Fruit fly (Drosophila melanogaster): ENCODE results near the gene Ald2.

Ald2 gene

dm6 chr3R:26462173-26462959, 48.5 kb downstream of the Ald2 start:
- TF ChIP-seq Dif (GFP tag; optimal IDR thresholded peaks at IDR 0.05; ENCODE audit: partially characterized antibody) (no peak), Hr83 (GFP tag; optimal IDR thresholded peaks at IDR 0.05; ENCODE audit: poor library complexity, severe bottlenecking) (no peak)

- no peak for TF ChIP-seq Hnf4 (GFP tag; optimal IDR thresholded peaks at IDR 0.05)
- TF ChIP-seq sage (GFP tag; optimal IDR thresholded peaks at IDR 0.05): no peak
- no peak for TF ChIP-seq GATAd (GFP tag; optimal IDR thresholded peaks at IDR 0.05)
- TF ChIP-seq tai (GFP tag; optimal IDR thresholded peaks at IDR 0.05): no peak
- TF ChIP-seq dmrt93B (GFP tag; optimal IDR thresholded peaks at IDR 0.05): no peak
- no peak for TF ChIP-seq Jra (GFP tag; optimal IDR thresholded peaks at IDR 0.05)
Observed at dm6 chr3R:26463146-26463545, 49.3 kb downstream of the Ald2 start.

- TF ChIP-seq Dfd (GFP tag; optimal IDR thresholded peaks at IDR 0.05) (no peak), dmrt93B (GFP tag; optimal IDR thresholded peaks at IDR 0.05) (no peak), Myc (optimal IDR thresholded peaks at IDR 0.05) (no peak), Mio (GFP tag; optimal IDR thresholded peaks at IDR 0.05) (no peak), Rel (GFP tag; optimal IDR thresholded peaks at IDR 0.05) (no peak), Rel (tag; optimal IDR thresholded peaks at IDR 0.05) (no peak), h (GFP tag; optimal IDR thresholded peaks at IDR 0.05) (no peak), sv (GFP tag; optimal IDR thresholded peaks at IDR 0.05) (no peak)
Observed at dm6 chr3R:26463558-26463957, 49.7 kb downstream of the Ald2 start.

DNA sequence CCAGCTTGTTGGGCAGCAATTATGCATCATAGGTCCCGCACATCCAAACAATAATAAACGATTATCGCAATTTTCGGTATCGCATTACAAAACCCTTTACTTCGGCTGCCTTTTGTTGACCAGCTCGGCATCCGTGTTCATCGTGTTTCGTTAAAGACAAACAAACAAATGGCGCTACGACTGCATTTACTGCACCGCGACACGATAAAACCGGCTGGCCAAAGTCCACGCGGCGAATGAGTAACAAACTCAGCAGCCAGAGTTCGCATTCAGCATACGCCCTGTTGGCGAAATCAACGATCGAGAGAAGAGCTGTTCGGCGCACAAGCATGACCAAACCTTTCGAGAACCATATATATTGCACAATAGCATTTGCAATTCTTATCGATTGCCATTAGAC, 50.5 kb downstream of the Ald2 start:
- TF ChIP-seq Hnf4 (GFP tag; optimal IDR thresholded peaks at IDR 0.05) (peak; percentile 21), dl (GFP tag; optimal IDR thresholded peaks at IDR 0.05; ENCODE audit: insufficient read depth in 1 of 2, partially characterized antibody in 2 of 2) (no peak)

- TF ChIP-seq CG32264 (GFP tag; optimal IDR thresholded peaks at IDR 0.05) (no peak), lola (GFP tag; optimal IDR thresholded peaks at IDR 0.05) (no peak), rgr (GFP tag; optimal IDR thresholded peaks at IDR 0.05) (no peak), HLH106 (tag; optimal IDR thresholded peaks at IDR 0.05) (no peak), sv (GFP tag; optimal IDR thresholded peaks at IDR 0.05) (no peak), Sp1 (GFP tag; optimal IDR thresholded peaks at IDR 0.05) (no peak), Abd-B (GFP tag; optimal IDR thresholded peaks at IDR 0.05) (no peak), dl (GFP tag; optimal IDR thresholded peaks at IDR 0.05; ENCODE audit: insufficient read depth in 1 of 2, partially characterized antibody in 2 of 2) (no peak), Hr83 (GFP tag; optimal IDR thresholded peaks at IDR 0.05; ENCODE audit: poor library complexity, severe bottlenecking) (no peak), Mio (GFP tag; optimal IDR thresholded peaks at IDR 0.05) (no peak), dsf (GFP tag; optimal IDR thresholded peaks at IDR 0.05; ENCODE audit: borderline replicate concordance) (no peak), Hr78 (GFP tag; optimal IDR thresholded peaks at IDR 0.05) (no peak), tai (GFP tag; optimal IDR thresholded peaks at IDR 0.05) (no peak), sage (GFP tag; optimal IDR thresholded peaks at IDR 0.05) (no peak), CrebA (GFP tag; optimal IDR thresholded peaks at IDR 0.05; ENCODE audit: borderline replicate concordance) (no peak), GATAd (GFP tag; optimal IDR thresholded peaks at IDR 0.05) (no peak), Vsx2 (GFP tag; optimal IDR thresholded peaks at IDR 0.05; ENCODE audit: partially characterized antibody) (no peak), Dfd (GFP tag; optimal IDR thresholded peaks at IDR 0.05) (no peak), OdsH (GFP tag; optimal IDR thresholded peaks at IDR 0.05) (no peak), dmrt93B (GFP tag; optimal IDR thresholded peaks at IDR 0.05) (no peak)
Observed at dm6 chr3R:26465121-26465520, 51.2 kb downstream of the Ald2 start.

All from whole organism, wandering third instar larva.